Worm (Caenorhabditis elegans): ENCODE measurements around the gene Y25C1A.7.

Y25C1A.7 gene

ce11 chrII:3050703-3051102 lies 20.2 kb downstream of the Y25C1A.7 start, which contains the start of gene sri-31:
Gene sri-31, plus strand, starts transcription at chrII:3051003.
- no peak for TF ChIP-seq F16B12.6 (tag; optimal IDR thresholded peaks at IDR 0.05)
- no peak for TF ChIP-seq ceh-90 (tag; optimal IDR thresholded peaks at IDR 0.05)
- TF ChIP-seq vab-15 (tag; optimal IDR thresholded peaks at IDR 0.05) = no peak
- TF ChIP-seq ceh-88 (GFP tag; IDR thresholded peaks at IDR 0.05) = no peak
- TF ChIP-seq nhr-90 (tag; optimal IDR thresholded peaks at IDR 0.05; ENCODE audit: poor library complexity) = no peak
- no peak for TF ChIP-seq ets-5 (GFP tag; IDR thresholded peaks at IDR 0.05)

- TF ChIP-seq irx-1 (tag; optimal IDR thresholded peaks at IDR 0.05) = no peak
- no peak for TF ChIP-seq grh-1 (GFP tag; IDR thresholded peaks at IDR 0.05)
- TF ChIP-seq nhr-47 (tag; optimal IDR thresholded peaks at IDR 0.05) = no peak
- TF ChIP-seq snu-23 (GFP tag; optimal IDR thresholded peaks at IDR 0.05) = no peak
- no peak for TF ChIP-seq unc-30 (tag; optimal IDR thresholded peaks at IDR 0.05)
- no peak for TF ChIP-seq sup-37 (GFP tag; optimal IDR thresholded peaks at IDR 0.05)
- no peak for TF ChIP-seq mab-9 (GFP tag; IDR thresholded peaks at IDR 0.05)
- no peak for TF ChIP-seq ceh-8 (GFP tag; optimal IDR thresholded peaks at IDR 0.05)
- no peak for TF ChIP-seq unc-86 (tag; optimal IDR thresholded peaks at IDR 0.05)
- TF ChIP-seq elt-3 (tag; optimal IDR thresholded peaks at IDR 0.05) = no peak
- no peak for TF ChIP-seq mef-2 (tag; optimal IDR thresholded peaks at IDR 0.05)
- TF ChIP-seq swsn-7 (tag; optimal IDR thresholded peaks at IDR 0.05) = no peak
- TF ChIP-seq ceh-90 (tag; optimal IDR thresholded peaks at IDR 0.05) = no peak
- no peak for TF ChIP-seq fkh-10 (GFP tag; optimal IDR thresholded peaks at IDR 0.05)
These were observed 21.9 kb downstream of the Y25C1A.7 start for ce11 chrII:3048989-3049388.

- TF ChIP-seq Y116A8C.19 (tag; optimal IDR thresholded peaks at IDR 0.05; ENCODE audit: borderline replicate concordance) (no peak), elt-3 (tag; optimal IDR thresholded peaks at IDR 0.05) (no peak), grh-1 (GFP tag; IDR thresholded peaks at IDR 0.05) (no peak), nhr-19 (GFP tag; conservative IDR thresholded peaks at IDR 0.05) (no peak), snu-23 (GFP tag; optimal IDR thresholded peaks at IDR 0.05) (no peak), unc-98 (GFP tag; IDR thresholded peaks at IDR 0.05) (no peak), aha-1 (tag; optimal IDR thresholded peaks at IDR 0.05) (no peak), C16A3.4 (tag; optimal IDR thresholded peaks at IDR 0.05) (no peak), ztf-4 (tag; optimal IDR thresholded peaks at IDR 0.05) (no peak), egl-13 (tag; optimal IDR thresholded peaks at IDR 0.05) (no peak), sox-4 (tag; optimal IDR thresholded peaks at IDR 0.05) (no peak), pqm-1 (tag; optimal IDR thresholded peaks at IDR 0.05) (no peak), nhr-90 (tag; optimal IDR thresholded peaks at IDR 0.05; ENCODE audit: poor library complexity) (no peak), ama-1 (optimal IDR thresholded peaks at IDR 0.05) (no peak), tlp-1 (tag; optimal IDR thresholded peaks at IDR 0.05) (no peak), nhr-76 (tag; optimal IDR thresholded peaks at IDR 0.05) (no peak)
These were observed 22.5 kb downstream of the Y25C1A.7 start, which contains the start of gene sri-28 for ce11 chrII:3048378-3048777. Gene sri-28, plus strand, starts transcription at chrII:3048678.

ce11 chrII:3045875-3046274 lies 25.0 kb downstream of the Y25C1A.7 start, which contains the start of gene sri-30:
Gene sri-30, plus strand, starts transcription at chrII:3046175.
- no peak for TF ChIP-seq dpl-1 (GFP tag; optimal IDR thresholded peaks at IDR 0.05)
- no peak for TF ChIP-seq hlh-17 (GFP tag; optimal IDR thresholded peaks at IDR 0.05; ENCODE audit: borderline replicate concordance)
- no peak for TF ChIP-seq jun-1 (tag; optimal IDR thresholded peaks at IDR 0.05)
- no peak for TF ChIP-seq zip-4 (GFP tag; optimal IDR thresholded peaks at IDR 0.05)
- TF ChIP-seq unc-86 (tag; optimal IDR thresholded peaks at IDR 0.05) = no peak
- no peak for TF ChIP-seq ceh-63 (GFP tag; optimal IDR thresholded peaks at IDR 0.05)
- TF ChIP-seq C34B4.2 (tag; optimal IDR thresholded peaks at IDR 0.05) = no peak
- no peak for TF ChIP-seq nhr-19 (GFP tag; conservative IDR thresholded peaks at IDR 0.05)
- TF ChIP-seq sup-37 (GFP tag; optimal IDR thresholded peaks at IDR 0.05) = no peak
- TF ChIP-seq unc-98 (GFP tag; IDR thresholded peaks at IDR 0.05) = no peak
- TF ChIP-seq efl-3 (GFP tag; optimal IDR thresholded peaks at IDR 0.05) = no peak
- TF ChIP-seq vab-15 (tag; optimal IDR thresholded peaks at IDR 0.05) = no peak
- TF ChIP-seq nhr-71 (tag; optimal IDR thresholded peaks at IDR 0.05) = no peak
- TF ChIP-seq unc-130 (tag; optimal IDR thresholded peaks at IDR 0.05) = no peak
- TF ChIP-seq lsy-2 (tag; optimal IDR thresholded peaks at IDR 0.05) = no peak
- TF ChIP-seq Y116A8C.19 (tag; optimal IDR thresholded peaks at IDR 0.05; ENCODE audit: borderline replicate concordance) = no peak
- TF ChIP-seq mdl-1 (tag; optimal IDR thresholded peaks at IDR 0.05) = no peak
- TF ChIP-seq sox-4 (tag; optimal IDR thresholded peaks at IDR 0.05) = no peak
- TF ChIP-seq unc-30 (tag; optimal IDR thresholded peaks at IDR 0.05) = no peak

Data from whole organism, L1 larva.